Worm (Caenorhabditis elegans) whole organism, early embryonic: Measurements from ENCODE around the gene H20E11.3.

Experiments
- B0310.2 ChIP-seq: sonication (generic microtip); optimal IDR thresholded peaks from 2 replicates; lab custom pipeline; 2016; ENCODE audit warnings: mild to moderate bottlenecking, missing genetic modification characterization, missing compliant biosample characterization
- F13C5.2 ChIP-seq: sonication (generic microtip); optimal IDR thresholded peaks from 2 replicates; lab custom pipeline; 2017; ENCODE audit warnings: mild to moderate bottlenecking, missing genetic modification characterization, inconsistent platforms, missing compliant biosample characterization
- aly-1 ChIP-seq: sonication (generic microtip); optimal IDR thresholded peaks from 2 replicates; lab custom pipeline; 2016; ENCODE audit warnings: missing genetic modification characterization, missing compliant biosample characterization
- ama-1 ChIP-seq: fragments of 150-350 bp; optimal IDR thresholded peaks from 2 replicates; lab custom pipeline; 2014
- ceh-13 ChIP-seq: fragments of 200-800 bp; sonication (Bioruptor generic); optimal IDR thresholded peaks from 2 replicates; lab custom pipeline; 2018; ENCODE audit warnings: mild to moderate bottlenecking, missing genetic modification characterization, missing compliant biosample characterization
- ceh-36 ChIP-seq: sonication (generic microtip); optimal IDR thresholded peaks from 2 replicates; lab custom pipeline; 2016; ENCODE audit warnings: missing genetic modification characterization, inconsistent platforms, missing compliant biosample characterization
- ets-7 ChIP-seq: sonication (generic microtip); optimal IDR thresholded peaks from 2 replicates; lab custom pipeline; 2016; ENCODE audit warnings: missing genotype, missing genetic modification characterization, missing compliant biosample characterization
- flt-1 ChIP-seq: fragments of 200-800 bp; sonication (Bioruptor generic); IDR thresholded peaks from 2 replicates; pipeline ENCODE4 v1.3.6; 2022; ENCODE audit warnings: missing genetic modification characterization, missing compliant biosample characterization
- hmbx-1 ChIP-seq: sonication (generic microtip); optimal IDR thresholded peaks from 2 replicates; lab custom pipeline; 2016; ENCODE audit warnings: mild to moderate bottlenecking, missing genetic modification characterization, missing compliant biosample characterization
- hmg-4 ChIP-seq: fragments of 200-800 bp; sonication (Bioruptor generic); optimal IDR thresholded peaks from 2 replicates; lab custom pipeline; 2018; ENCODE audit warnings: mild to moderate bottlenecking, missing genetic modification characterization, missing compliant biosample characterization
- hnd-1 ChIP-seq: sonication (generic microtip); optimal IDR thresholded peaks from 2 replicates; lab custom pipeline; 2016; ENCODE audit warnings: missing genetic modification characterization, missing compliant biosample characterization
- pes-1 ChIP-seq: fragments of 200-800 bp; sonication (Bioruptor generic); IDR thresholded peaks from 2 replicates; pipeline ENCODE4 v1.3.6; 2022; ENCODE audit warnings: missing genetic modification reagents, missing genetic modification characterization, missing compliant biosample characterization
- scrt-1 ChIP-seq: fragments of 200-800 bp; sonication (Bioruptor generic); IDR thresholded peaks from 2 replicates; pipeline ENCODE4 v1.3.6; 2022; ENCODE audit warnings: missing genetic modification characterization, missing compliant biosample characterization
- sea-1 ChIP-seq: fragments of 200-800 bp; sonication (Bioruptor generic); conservative IDR thresholded peaks from 2 replicates; pipeline ENCODE4 v1.3.6; 2022; ENCODE audit warnings: missing genetic modification characterization, missing compliant biosample characterization
- tbx-11 ChIP-seq: fragments of 200-800 bp; sonication (Bioruptor generic); IDR thresholded peaks from 2 replicates; pipeline ENCODE4 v1.3.6; 2022; ENCODE audit warnings: missing genetic modification characterization, missing compliant biosample characterization
- tbx-37 ChIP-seq: fragments of 200-800 bp; sonication (Bioruptor generic); conservative IDR thresholded peaks from 2 replicates; pipeline ENCODE4 v1.3.6; 2022; ENCODE audit warnings: missing genetic modification reagents, missing genetic modification characterization, missing compliant biosample characterization
- tra-4 ChIP-seq: sonication (generic microtip); optimal IDR thresholded peaks from 2 replicates; lab custom pipeline; 2017; ENCODE audit warnings: missing genetic modification characterization, missing compliant biosample characterization

Gene H20E11.3

ce11 chrIV:6824622-6825021, at the start of gene H20E11.3:
Gene H20E11.3, plus strand, starts transcription at chrIV:6824816.
- TF ChIP-seq ets-7 (no peak), sea-1 (no peak), scrt-1 (no peak)

ce11 chrIV:6777156-6777555, 47.5 kb upstream of the H20E11.3 start:
- TF ChIP-seq ets-7 (no peak), tra-4 (tag; lab: Kevin White, UChicago) (no peak), hnd-1 (no peak), B0310.2 (no peak), scrt-1 (no peak), pes-1 (GFP tag; lab: Robert Waterston, UW) (no peak), tbx-11 (GFP tag; lab: Robert Waterston, UW) (no peak), tbx-37 (GFP tag; lab: Robert Waterston, UW) (no peak), flt-1 (GFP tag; lab: Robert Waterston, UW) (no peak), hmg-4 (no peak)

- TF ChIP-seq pes-1 (GFP tag; lab: Robert Waterston, UW), result no peak
- no peak for TF ChIP-seq hnd-1
- TF ChIP-seq F13C5.2 (tag; lab: Kevin White, UChicago), result no peak
- no peak for TF ChIP-seq ceh-36 (tag; lab: Kevin White, UChicago)
- TF ChIP-seq hmg-4, result no peak
- TF ChIP-seq scrt-1, result no peak
- TF ChIP-seq sea-1, result no peak
- TF ChIP-seq tra-4 (tag; lab: Kevin White, UChicago), result no peak
- no peak for TF ChIP-seq aly-1
- TF ChIP-seq ama-1 (lab: Kevin White, UChicago), result no peak
- no peak for TF ChIP-seq ets-7
- TF ChIP-seq hmbx-1 (tag; lab: Kevin White, UChicago), result no peak
- TF ChIP-seq flt-1 (GFP tag; lab: Robert Waterston, UW), result no peak
- no peak for TF ChIP-seq tbx-37 (GFP tag; lab: Robert Waterston, UW)
- no peak for TF ChIP-seq B0310.2
- TF ChIP-seq ceh-13, result no peak
- no peak for TF ChIP-seq tbx-11 (GFP tag; lab: Robert Waterston, UW)
Measured at ce11 chrIV:6785151-6785550, 39.5 kb upstream of the H20E11.3 start, which contains the start of gene dyci-1. Gene dyci-1, minus strand, starts transcription at chrIV:6785272.

- TF ChIP-seq hnd-1 (no peak), B0310.2 (no peak), aly-1 (no peak), tbx-37 (GFP tag; lab: Robert Waterston, UW) (no peak), ceh-36 (tag; lab: Kevin White, UChicago) (no peak), ama-1 (lab: Kevin White, UChicago) (no peak), hmg-4 (no peak), tra-4 (tag; lab: Kevin White, UChicago) (no peak), ceh-13 (no peak), sea-1 (no peak), hmbx-1 (tag; lab: Kevin White, UChicago) (no peak), pes-1 (GFP tag; lab: Robert Waterston, UW) (no peak), ets-7 (no peak), scrt-1 (no peak), tbx-11 (GFP tag; lab: Robert Waterston, UW) (no peak), flt-1 (GFP tag; lab: Robert Waterston, UW) (no peak), F13C5.2 (tag; lab: Kevin White, UChicago) (no peak)
Measured at ce11 chrIV:6785873-6786272, 38.7 kb upstream of the H20E11.3 start.

- no peak for TF ChIP-seq B0310.2
- no peak for TF ChIP-seq scrt-1
- TF ChIP-seq ceh-36 (tag; lab: Kevin White, UChicago), result no peak
- TF ChIP-seq hmg-4, result no peak
- TF ChIP-seq pes-1 (GFP tag; lab: Robert Waterston, UW), result no peak
- no peak for TF ChIP-seq F13C5.2 (tag; lab: Kevin White, UChicago)
- TF ChIP-seq tra-4 (tag; lab: Kevin White, UChicago), result no peak
- TF ChIP-seq tbx-11 (GFP tag; lab: Robert Waterston, UW), result no peak
- no peak for TF ChIP-seq sea-1
- TF ChIP-seq hnd-1, result no peak
- TF ChIP-seq ets-7, result no peak
- TF ChIP-seq tbx-37 (GFP tag; lab: Robert Waterston, UW), result no peak
- no peak for TF ChIP-seq flt-1 (GFP tag; lab: Robert Waterston, UW)
- no peak for TF ChIP-seq hmbx-1 (tag; lab: Kevin White, UChicago)
- no peak for TF ChIP-seq ceh-13
- TF ChIP-seq aly-1, result no peak
- no peak for TF ChIP-seq ama-1 (lab: Kevin White, UChicago)
Measured at ce11 chrIV:6789950-6790349, 34.7 kb upstream of the H20E11.3 start.

ce11 chrIV:6790438-6791124, 34.0 kb upstream of the H20E11.3 start, which contains the start of the genes C17H12.2 and vha-8:
Gene C17H12.2, minus strand, starts transcription at chrIV:6790488.
Gene vha-8, plus strand, starts transcription at chrIV:6791074.
- no peak for TF ChIP-seq ets-7
- TF ChIP-seq hmg-4, result peak; percentile 48
- TF ChIP-seq hmbx-1 (tag; lab: Kevin White, UChicago), result no peak
- TF ChIP-seq tbx-11 (GFP tag; lab: Robert Waterston, UW), result no peak
- no peak for TF ChIP-seq hnd-1
- 0 out of 2 replicates have a peak, but pooled peaks have one; percentile 38 for TF ChIP-seq flt-1 (GFP tag; lab: Robert Waterston, UW)
- no peak for TF ChIP-seq pes-1 (GFP tag; lab: Robert Waterston, UW)
- TF ChIP-seq aly-1, result no peak
- no peak for TF ChIP-seq B0310.2
- 0 out of 2 replicates have a peak, but pooled peaks have one; percentile 15 for TF ChIP-seq tbx-37 (GFP tag; lab: Robert Waterston, UW)
- no peak for TF ChIP-seq ceh-36 (tag; lab: Kevin White, UChicago)
- no peak for TF ChIP-seq scrt-1
- TF ChIP-seq sea-1, result 0 out of 2 replicates have a peak, but pooled peaks have one; percentile 13
- no peak for TF ChIP-seq ceh-13
- TF ChIP-seq tra-4 (tag; lab: Kevin White, UChicago), result no peak
- TF ChIP-seq ama-1 (lab: Kevin White, UChicago), result no peak
- TF ChIP-seq F13C5.2 (tag; lab: Kevin White, UChicago), result peak; percentile 58
